Fruit fly (Drosophila melanogaster): ENCODE data around the gene CG12099.
A peak's percentile ranks its signal among the peaks of the same experiment; 100 is the strongest.

Gene CG12099

DNA sequence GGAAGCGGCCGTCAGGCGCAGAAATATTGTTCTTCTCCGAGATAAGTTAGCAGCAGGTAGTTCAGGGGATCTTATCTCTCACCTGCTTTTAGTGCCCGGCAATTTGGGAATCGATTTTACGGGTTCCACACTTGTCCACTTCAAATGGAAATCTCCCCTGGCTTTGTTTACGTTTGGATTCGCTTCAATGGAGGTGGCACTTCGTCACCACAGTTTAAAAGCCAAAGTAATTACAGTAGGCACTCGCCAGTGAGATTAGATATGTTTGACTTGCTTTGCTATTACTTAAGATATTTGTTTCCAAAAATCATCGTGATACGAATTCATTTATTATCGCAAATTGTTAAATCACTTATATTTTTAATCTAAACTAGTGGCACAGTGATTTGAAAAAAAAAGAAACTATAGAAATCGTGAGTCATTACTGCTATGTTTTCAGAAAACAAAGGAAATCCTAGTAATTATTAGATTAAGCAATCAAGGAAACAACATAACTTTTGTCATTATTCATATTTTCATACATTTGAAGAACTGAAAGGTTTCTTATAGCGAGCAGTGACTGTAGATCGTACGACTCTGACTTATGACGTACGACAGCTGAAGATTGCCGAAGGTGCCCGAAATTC lies 9.8 kb downstream of the CG12099 start (continued):
- TF ChIP-seq MBD-R2 (GFP tag; IDR thresholded peaks at IDR 0.05) (no peak; the same call in 1 of the 2 replicates), pros (GFP tag; optimal IDR thresholded peaks at IDR 0.05) (no peak), en (GFP tag; optimal IDR thresholded peaks at IDR 0.05) (no peak), mirr (GFP tag; optimal IDR thresholded peaks at IDR 0.05) (peak; percentile 46), H2.0 (GFP tag; IDR thresholded peaks at IDR 0.05) (peak; percentile 40; the same call in 1 of the 2 replicates), caup (GFP tag; optimal IDR thresholded peaks at IDR 0.05; ENCODE audit: severe bottlenecking) (peak; percentile 48), kay (GFP tag; optimal IDR thresholded peaks at IDR 0.05) (peak; percentile 49), Opbp (GFP tag; IDR thresholded peaks at IDR 0.05; ENCODE audit: partially characterized antibody) (no peak), CG8388 (GFP tag; optimal IDR thresholded peaks at IDR 0.05) (peak; percentile 10), Ptx1 (GFP tag; IDR thresholded peaks at IDR 0.05) (peak; percentile 36; the same call in 1 of the 2 replicates), chif (GFP tag; optimal IDR thresholded peaks at IDR 0.05) (peak; percentile 8 to 26), CG9932 (GFP tag; IDR thresholded peaks at IDR 0.05) (peak; percentile 69), Atf3 (GFP tag; optimal IDR thresholded peaks at IDR 0.05) (no peak), CG16815 (GFP tag; optimal IDR thresholded peaks at IDR 0.05) (peak; percentile 41), CG13624 (GFP tag; optimal IDR thresholded peaks at IDR 0.05) (peak; percentile 62), H15 (GFP tag; IDR thresholded peaks at IDR 0.05) (no peak), CrebB (tag; optimal IDR thresholded peaks at IDR 0.05) (no peak), CG11560 (tag; IDR thresholded peaks at IDR 0.05) (no peak), CG14860 (GFP tag; IDR thresholded peaks at IDR 0.05; ENCODE audit: partially characterized antibody) (no peak), exex (tag; optimal IDR thresholded peaks at IDR 0.05) (peak; percentile 98), fd3F (GFP tag; optimal IDR thresholded peaks at IDR 0.05) (peak; percentile 48), CG11093 (GFP tag; IDR thresholded peaks at IDR 0.05) (no peak), CG10979 (tag; optimal IDR thresholded peaks at IDR 0.05) (peak; percentile 26), CG3281 (GFP tag; optimal IDR thresholded peaks at IDR 0.05) (peak; percentile 81), phol (tag; optimal IDR thresholded peaks at IDR 0.05) (peak; percentile 52), CG11695 (GFP tag; IDR thresholded peaks at IDR 0.05) (0 out of 3 replicates have a peak, but pooled peaks have one; percentile 35), CG5245 (GFP tag; optimal IDR thresholded peaks at IDR 0.05) (peak; percentile 4), CG14050 (GFP tag; IDR thresholded peaks at IDR 0.05) (no peak; the same call in 2 of the 3 replicates), da (GFP tag; optimal IDR thresholded peaks at IDR 0.05) (no peak), Xbp1 (GFP tag; optimal IDR thresholded peaks at IDR 0.05) (peak; percentile 61), mam (GFP tag; optimal IDR thresholded peaks at IDR 0.05) (peak; percentile 62), tup (GFP tag; optimal IDR thresholded peaks at IDR 0.05) (no peak), Pdp1 (GFP tag; optimal IDR thresholded peaks at IDR 0.05) (peak; percentile 46 to 59), Bdp1 (GFP tag; optimal IDR thresholded peaks at IDR 0.05) (no peak), CG2129 (GFP tag; IDR thresholded peaks at IDR 0.05; ENCODE audit: partially characterized antibody) (no peak), Lpt (GFP tag; optimal IDR thresholded peaks at IDR 0.05) (no peak), CG6654 (GFP tag; optimal IDR thresholded peaks at IDR 0.05) (peak; percentile 3), CG9437 (GFP tag; optimal IDR thresholded peaks at IDR 0.05) (peak; percentile 44), CG34376 (GFP tag; optimal IDR thresholded peaks at IDR 0.05) (peak; percentile 73), CG11504 (tag; optimal IDR thresholded peaks at IDR 0.05) (peak; percentile 76), CG13296 (GFP tag; optimal IDR thresholded peaks at IDR 0.05) (peak; percentile 74), row (GFP tag; IDR thresholded peaks at IDR 0.05) (peak; percentile 78), CG30403 (GFP tag; optimal IDR thresholded peaks at IDR 0.05) (peak; percentile 80), HLHmδ (GFP tag; optimal IDR thresholded peaks at IDR 0.05) (no peak), CG30020 (tag; optimal IDR thresholded peaks at IDR 0.05) (no peak), Mrtf (GFP tag; IDR thresholded peaks at IDR 0.05) (no peak), CG14014 (GFP tag; IDR thresholded peaks at IDR 0.05) (peak; percentile 55; the same call in 1 of the 2 replicates), Optix (GFP tag; IDR thresholded peaks at IDR 0.05) (no peak), fu2 (GFP tag; optimal IDR thresholded peaks at IDR 0.05) (peak; percentile 34), NFAT (GFP tag; IDR thresholded peaks at IDR 0.05) (peak; percentile 10; the same call in 1 of the 2 replicates)
